Worm (Caenorhabditis elegans): ENCODE data around the gene C33D9.3.
A peak's percentile ranks its signal among the peaks of the same experiment; 100 is the strongest.

Gene C33D9.3

ce11 chrIV:8792808-8793207, at the start of gene C33D9.3:
TSS of gene C33D9.3 (minus strand) at chrIV:8792908.
- TF ChIP-seq xbp-1 (tag; optimal IDR thresholded peaks at IDR 0.05) (no peak), lsy-2 (tag; optimal IDR thresholded peaks at IDR 0.05) (no peak), aha-1 (tag; optimal IDR thresholded peaks at IDR 0.05) (no peak), Y116A8C.19 (tag; optimal IDR thresholded peaks at IDR 0.05; ENCODE audit: borderline replicate concordance) (no peak), sptf-1 (tag; optimal IDR thresholded peaks at IDR 0.05) (no peak), dpl-1 (GFP tag; optimal IDR thresholded peaks at IDR 0.05) (no peak), unc-130 (tag; optimal IDR thresholded peaks at IDR 0.05) (no peak), tbx-2 (tag; optimal IDR thresholded peaks at IDR 0.05) (no peak), swsn-7 (tag; optimal IDR thresholded peaks at IDR 0.05) (no peak), mdl-1 (tag; optimal IDR thresholded peaks at IDR 0.05) (no peak), nhr-84 (tag; optimal IDR thresholded peaks at IDR 0.05) (no peak), lir-3 (tag; optimal IDR thresholded peaks at IDR 0.05; ENCODE audit: poor library complexity) (no peak), nhr-76 (tag; optimal IDR thresholded peaks at IDR 0.05) (no peak), unc-62 (GFP tag; optimal IDR thresholded peaks at IDR 0.05) (no peak), ztf-11 (tag; optimal IDR thresholded peaks at IDR 0.05) (no peak), lin-15B (tag; optimal IDR thresholded peaks at IDR 0.05) (no peak), pag-3 (tag; optimal IDR thresholded peaks at IDR 0.05; ENCODE audit: borderline replicate concordance, insufficient read depth) (no peak)

DNA sequence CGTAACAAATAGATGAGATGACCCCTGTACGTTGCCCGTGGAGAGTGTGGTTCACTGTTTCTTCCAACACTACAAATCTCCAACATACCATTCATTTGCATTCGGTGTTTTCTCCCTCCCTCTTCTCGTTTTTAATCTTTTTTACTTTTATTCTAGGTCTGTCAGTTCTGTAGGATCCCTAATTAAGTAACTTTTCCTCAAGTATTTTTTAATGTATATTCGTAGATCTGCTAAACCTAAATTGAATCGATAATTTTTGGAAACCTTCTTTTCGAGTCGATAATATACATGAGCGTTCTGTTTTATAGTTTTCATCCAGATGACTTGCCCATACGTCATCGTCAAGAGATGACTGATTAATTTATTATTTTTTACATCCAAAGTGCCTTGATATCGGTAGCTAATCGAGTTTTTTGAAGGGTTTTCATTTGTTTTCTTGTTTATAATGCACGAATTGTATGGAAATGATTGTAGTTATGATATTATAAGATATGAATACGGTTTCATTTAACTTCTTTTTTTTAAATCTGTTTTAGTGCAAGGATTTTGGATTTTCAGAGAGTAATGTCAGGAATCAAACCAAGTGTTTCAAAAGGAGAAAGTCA, 47.6 kb upstream of the C33D9.3 start, which contains the start of the genes T28C6.11 and T11B7.1:
T28C6.11 (minus strand) TSS at position 101 of the 605 bp plus-strand sequence.
T11B7.1 (plus strand) TSS at position 555 of the 605 bp plus-strand sequence.
- TF ChIP-seq jun-1 (tag; optimal IDR thresholded peaks at IDR 0.05) (no peak), lin-39 (tag; optimal IDR thresholded peaks at IDR 0.05) (no peak), ces-1 (GFP tag; optimal IDR thresholded peaks at IDR 0.05) (no peak), nhr-71 (tag; optimal IDR thresholded peaks at IDR 0.05) (no peak), C16A3.4 (tag; optimal IDR thresholded peaks at IDR 0.05) (no peak), ets-5 (GFP tag; IDR thresholded peaks at IDR 0.05) (no peak), xbp-1 (tag; optimal IDR thresholded peaks at IDR 0.05) (no peak), nhr-237 (tag; optimal IDR thresholded peaks at IDR 0.05) (no peak), zag-1 (tag; optimal IDR thresholded peaks at IDR 0.05) (no peak), snu-23 (GFP tag; optimal IDR thresholded peaks at IDR 0.05) (no peak), fkh-4 (tag; optimal IDR thresholded peaks at IDR 0.05; ENCODE audit: borderline replicate concordance) (no peak), F16B12.6 (tag; optimal IDR thresholded peaks at IDR 0.05) (no peak), isw-1 (GFP tag; IDR thresholded peaks at IDR 0.05) (no peak), dpl-1 (GFP tag; optimal IDR thresholded peaks at IDR 0.05) (no peak), pax-3 (tag; optimal IDR thresholded peaks at IDR 0.05) (no peak), hpl-2 (GFP tag; optimal IDR thresholded peaks at IDR 0.05) (no peak), dsc-1 (tag; optimal IDR thresholded peaks at IDR 0.05) (no peak), tlp-1 (tag; optimal IDR thresholded peaks at IDR 0.05) (no peak), hlh-17 (GFP tag; optimal IDR thresholded peaks at IDR 0.05; ENCODE audit: borderline replicate concordance) (no peak), nhr-20 (tag; optimal IDR thresholded peaks at IDR 0.05) (no peak)

- TF ChIP-seq pqm-1 (tag; optimal IDR thresholded peaks at IDR 0.05) (no peak), nhr-28 (tag; optimal IDR thresholded peaks at IDR 0.05) (no peak), elt-3 (tag; optimal IDR thresholded peaks at IDR 0.05) (peak in 4 of 6 experiments; percentile 12 to 64 (median 52)), elt-2 (tag; optimal IDR thresholded peaks at IDR 0.05) (no peak), nhr-71 (tag; optimal IDR thresholded peaks at IDR 0.05) (peak; percentile 63), mep-1 (tag; optimal IDR thresholded peaks at IDR 0.05) (peak; percentile 63), mdl-1 (tag; optimal IDR thresholded peaks at IDR 0.05) (peak in 1 of 2 experiments; percentile 13), pag-3 (tag; optimal IDR thresholded peaks at IDR 0.05; ENCODE audit: borderline replicate concordance, insufficient read depth) (peak; percentile 2), lin-15B (tag; optimal IDR thresholded peaks at IDR 0.05) (no peak), nhr-20 (tag; optimal IDR thresholded peaks at IDR 0.05) (peak; percentile 59), nhr-77 (tag; optimal IDR thresholded peaks at IDR 0.05) (peak; percentile 17), snu-23 (GFP tag; optimal IDR thresholded peaks at IDR 0.05) (peak; percentile 59), fos-1 (tag; optimal IDR thresholded peaks at IDR 0.05) (no peak), lsy-2 (tag; optimal IDR thresholded peaks at IDR 0.05) (peak; percentile 8 to 49), sox-4 (tag; optimal IDR thresholded peaks at IDR 0.05) (peak; percentile 4), grh-1 (GFP tag; IDR thresholded peaks at IDR 0.05) (peak; percentile 32; the same call in 1 of the 2 replicates), lin-14 (GFP tag; optimal IDR thresholded peaks at IDR 0.05) (peak; percentile 85), irx-1 (tag; optimal IDR thresholded peaks at IDR 0.05) (peak; percentile 10), rnt-1 (tag; optimal IDR thresholded peaks at IDR 0.05) (peak; percentile 16), blmp-1 (tag; optimal IDR thresholded peaks at IDR 0.05) (peak; percentile 88), efl-3 (GFP tag; optimal IDR thresholded peaks at IDR 0.05) (no peak), nhr-237 (tag; optimal IDR thresholded peaks at IDR 0.05) (no peak)
Observed at ce11 chrIV:8830591-8830990, 37.9 kb upstream of the C33D9.3 start, which contains the start of gene T28C6.8. TSS of gene T28C6.8 (minus strand) at chrIV:8830727.
